Worm (Caenorhabditis elegans) whole organism, mixed stage, embryonic: ENCODE data around the gene F25B5.6.

Experiments
- M03D4.4 ChIP-seq: sonication (generic microtip); optimal IDR thresholded peaks from 2 replicates; lab custom pipeline; 2017; ENCODE audit warnings: mild to moderate bottlenecking, missing genetic modification characterization, missing compliant biosample characterization
- bed-3 ChIP-seq: fragments of 200-800 bp; sonication (Bioruptor generic); optimal IDR thresholded peaks from 3 replicates; lab custom pipeline; 2018; ENCODE audit warnings: mild to moderate bottlenecking, missing genetic modification characterization, moderate library complexity, missing compliant biosample characterization
- blmp-1 ChIP-seq: fragments of 150-350 bp; optimal IDR thresholded peaks from 2 replicates; lab custom pipeline; 2014; ENCODE audit warnings: missing biosample characterization, missing genetic modification characterization
- ceh-39 ChIP-seq: fragments of 150-350 bp; optimal IDR thresholded peaks from 2 replicates; lab custom pipeline; 2014; ENCODE audit warnings: missing biosample characterization, missing genetic modification characterization
- ceh-83 ChIP-seq: fragments of 200-800 bp; sonication (Bioruptor generic); optimal IDR thresholded peaks from 2 replicates; lab custom pipeline; 2018; ENCODE audit warnings: mild to moderate bottlenecking, missing genetic modification characterization, missing compliant biosample characterization
- ces-1 ChIP-seq: fragments of 150-350 bp; optimal IDR thresholded peaks from 2 replicates; lab custom pipeline; 2014; ENCODE audit warnings: missing biosample characterization, missing genetic modification reagents, missing genetic modification characterization
- cnd-1 ChIP-seq: fragments of 200-800 bp; sonication (Bioruptor generic); optimal IDR thresholded peaks from 2 replicates; lab custom pipeline; 2018; ENCODE audit warnings: mild to moderate bottlenecking, missing genetic modification characterization, missing compliant biosample characterization
- drap-1 ChIP-seq: fragments of 200-800 bp; sonication (Bioruptor generic); optimal IDR thresholded peaks from 3 replicates; lab custom pipeline; 2018; ENCODE audit warnings: mild to moderate bottlenecking, missing genetic modification characterization, missing compliant biosample characterization
- elt-1 ChIP-seq: sonication (generic microtip); optimal IDR thresholded peaks from 2 replicates; lab custom pipeline; 2017; ENCODE audit warnings: missing genetic modification characterization, mild to moderate bottlenecking, missing compliant biosample characterization, antibody characterized with exemption, moderate library complexity, borderline replicate concordance; ENCODE audit not compliant: insufficient read depth
- elt-3 ChIP-seq: fragments of 150-350 bp; optimal IDR thresholded peaks from 2 replicates; lab custom pipeline; 2014; ENCODE audit warnings: missing biosample characterization, missing genetic modification characterization
- flh-1 ChIP-seq: fragments of 200-800 bp; sonication (Bioruptor generic); optimal IDR thresholded peaks from 2 replicates; lab custom pipeline; 2018; ENCODE audit warnings: mild to moderate bottlenecking, missing genetic modification characterization, moderate library complexity, missing compliant biosample characterization
- ham-2 ChIP-seq: fragments of 200-800 bp; sonication (Bioruptor generic); optimal IDR thresholded peaks from 2 replicates; lab custom pipeline; 2018; ENCODE audit warnings: mild to moderate bottlenecking, missing genetic modification characterization, missing compliant biosample characterization
- hlh-1 ChIP-seq: fragments of 150-350 bp; optimal IDR thresholded peaks from 2 replicates; lab custom pipeline; 2014; ENCODE audit warnings: missing biosample characterization, missing genetic modification reagents, missing genetic modification characterization
- lin-13 ChIP-seq: fragments of 150-350 bp; optimal IDR thresholded peaks from 2 replicates; lab custom pipeline; 2014; ENCODE audit warnings: missing biosample characterization, missing genetic modification characterization
- lin-32 ChIP-seq: fragments of 200-800 bp; sonication (Bioruptor generic); optimal IDR thresholded peaks from 2 replicates; lab custom pipeline; 2018; ENCODE audit warnings: mild to moderate bottlenecking, missing genetic modification characterization, missing compliant biosample characterization
- lsy-2 ChIP-seq: fragments of 150-350 bp; optimal IDR thresholded peaks from 2 replicates; lab custom pipeline; 2014; ENCODE audit warnings: missing biosample characterization, missing genetic modification characterization
- mab-5 ChIP-seq: fragments of 150-350 bp; optimal IDR thresholded peaks from 2 replicates; lab custom pipeline; 2014; ENCODE audit warnings: missing biosample characterization, missing genetic modification characterization
- mep-1 ChIP-seq: fragments of 150-350 bp; optimal IDR thresholded peaks from 2 replicates; lab custom pipeline; 2017; ENCODE audit warnings: missing biosample characterization, missing genetic modification reagents, missing genetic modification characterization, inconsistent platforms
- mls-2 ChIP-seq: sonication (generic microtip); optimal IDR thresholded peaks from 2 replicates; lab custom pipeline; 2016; ENCODE audit warnings: mild to moderate bottlenecking, missing genetic modification characterization, moderate library complexity, missing compliant biosample characterization
- nhr-12 ChIP-seq: fragments of 150-350 bp; optimal IDR thresholded peaks from 2 replicates; lab custom pipeline; 2014; ENCODE audit warnings: missing biosample characterization, missing genetic modification characterization
- nhr-237 ChIP-seq: fragments of 150-350 bp; optimal IDR thresholded peaks from 2 replicates; lab custom pipeline; 2014; ENCODE audit warnings: missing biosample characterization, missing genetic modification characterization
- nhr-76 ChIP-seq: sonication (generic microtip); optimal IDR thresholded peaks from 2 replicates; lab custom pipeline; 2017; ENCODE audit warnings: missing biosample characterization, missing genetic modification characterization
- pha-4 ChIP-seq: fragments of 150-350 bp; optimal IDR thresholded peaks from 2 replicates; lab custom pipeline; 2018; ENCODE audit warnings: missing biosample characterization, missing genetic modification reagents, missing genetic modification characterization
- sem-2 ChIP-seq: fragments of 200-800 bp; sonication (Bioruptor generic); optimal IDR thresholded peaks from 2 replicates; lab custom pipeline; 2018; ENCODE audit warnings: mild to moderate bottlenecking, missing genetic modification characterization, missing compliant biosample characterization
- snpc-4 ChIP-seq: fragments of 150-350 bp; optimal IDR thresholded peaks from 2 replicates; lab custom pipeline; 2014; ENCODE audit warnings: missing biosample characterization, missing genetic modification characterization
- sptf-1 ChIP-seq: sonication (generic microtip); optimal IDR thresholded peaks from 2 replicates; lab custom pipeline; 2017; ENCODE audit warnings: mild to moderate bottlenecking, missing genetic modification characterization, moderate library complexity, missing compliant biosample characterization
- tbx-8 ChIP-seq: fragments of 200-800 bp; sonication (Bioruptor generic); optimal IDR thresholded peaks from 2 replicates; lab custom pipeline; 2018; ENCODE audit warnings: mild to moderate bottlenecking, missing genetic modification characterization, moderate library complexity, missing compliant biosample characterization
- unc-120 ChIP-seq: sonication (generic microtip); optimal IDR thresholded peaks from 2 replicates; lab custom pipeline; 2017; ENCODE audit warnings: missing genetic modification characterization, missing compliant biosample characterization; ENCODE audit not compliant: poor library complexity, severe bottlenecking
- unc-39 ChIP-seq: fragments of 150-350 bp; optimal IDR thresholded peaks from 2 replicates; lab custom pipeline; 2014; ENCODE audit warnings: missing biosample characterization, missing genetic modification characterization
- unc-62 ChIP-seq: fragments of 150-350 bp; optimal IDR thresholded peaks from 2 replicates; lab custom pipeline; 2014; ENCODE audit warnings: missing biosample characterization, missing genetic modification reagents, missing genetic modification characterization
- ztf-11 ChIP-seq: fragments of 150-350 bp; optimal IDR thresholded peaks from 2 replicates; lab custom pipeline; 2014; ENCODE audit warnings: missing biosample characterization, missing genetic modification characterization

Gene F25B5.6

ce11 chrIII:5988991-5989726 lies 40.6 kb upstream of the F25B5.6 start:
- TF ChIP-seq ham-2, result no peak
- no peak for TF ChIP-seq sptf-1 (tag; lab: Kevin White, UChicago)
- TF ChIP-seq nhr-76 (tag; lab: Kevin White, UChicago), result no peak
- TF ChIP-seq lin-13 (tag; lab: Kevin White, UChicago), result no peak
- TF ChIP-seq unc-120 (tag; lab: Kevin White, UChicago), result no peak
- TF ChIP-seq mls-2 (tag; lab: Kevin White, UChicago), result no peak
- no peak for TF ChIP-seq pha-4 (tag; lab: Kevin White, UChicago)
- no peak for TF ChIP-seq flh-1
- TF ChIP-seq drap-1 (GFP tag; lab: Kevin White, UChicago), result no peak
- no peak for TF ChIP-seq lin-32
- TF ChIP-seq nhr-12, result no peak
- no peak for TF ChIP-seq M03D4.4 (tag; lab: Kevin White, UChicago)
- TF ChIP-seq unc-62, result peak; percentile 71
- TF ChIP-seq tbx-8 (GFP tag; lab: Kevin White, UChicago), result no peak
- TF ChIP-seq mab-5 (tag; lab: Kevin White, UChicago), result no peak
- TF ChIP-seq ceh-39 (tag; lab: Kevin White, UChicago), result no peak
- peak; percentile 35 for TF ChIP-seq hlh-1
- TF ChIP-seq ces-1, result peak; percentile 22
- TF ChIP-seq ztf-11 (tag; lab: Kevin White, UChicago), result no peak
- TF ChIP-seq sem-2, result no peak
- no peak for TF ChIP-seq lsy-2 (tag; lab: Kevin White, UChicago)
- TF ChIP-seq elt-1, result no peak
- TF ChIP-seq nhr-237, result no peak
- TF ChIP-seq unc-39 (tag; lab: Kevin White, UChicago), result no peak
- TF ChIP-seq mep-1 (tag; lab: Kevin White, UChicago), result no peak
- TF ChIP-seq elt-3, result no peak
- TF ChIP-seq, all 35 proteins: peak for 3

- TF ChIP-seq unc-39 (tag; lab: Kevin White, UChicago) (no peak), ceh-83 (GFP tag; lab: Kevin White, UChicago) (peak; percentile 41), lin-13 (tag; lab: Kevin White, UChicago) (no peak)
Observed at ce11 chrIII:5988461-5988860, 39.9 kb upstream of the F25B5.6 start.

DNA sequence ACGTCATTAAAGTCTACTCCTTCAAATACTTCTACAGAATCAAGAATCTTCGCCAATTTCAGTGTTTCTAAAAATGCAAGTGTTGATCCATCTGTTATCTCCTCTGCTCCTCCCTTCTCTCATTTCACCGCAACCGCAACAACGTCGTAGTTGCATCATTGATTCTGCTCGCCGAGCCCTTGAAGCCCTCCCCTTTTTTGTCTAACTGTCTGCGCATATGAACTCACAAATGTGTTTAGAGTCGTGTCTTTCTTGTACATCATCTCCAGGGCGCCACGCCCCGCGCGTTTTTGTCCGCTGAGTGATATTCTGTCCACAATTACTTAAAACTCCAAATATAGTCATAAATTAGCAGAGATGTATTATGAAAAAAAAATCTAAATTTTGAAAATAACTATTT lies 39.5 kb upstream of the F25B5.6 start:
- TF ChIP-seq sptf-1 (tag; lab: Kevin White, UChicago), result no peak
- TF ChIP-seq unc-120 (tag; lab: Kevin White, UChicago), result peak; percentile 37
- TF ChIP-seq lsy-2 (tag; lab: Kevin White, UChicago), result no peak
- no peak for TF ChIP-seq ham-2
- no peak for TF ChIP-seq bed-3 (GFP tag; lab: Kevin White, UChicago)
- TF ChIP-seq blmp-1 (tag; lab: Kevin White, UChicago), result no peak
- TF ChIP-seq cnd-1 (tag; lab: Kevin White, UChicago), result no peak
- TF ChIP-seq ztf-11 (tag; lab: Kevin White, UChicago), result no peak
- no peak for TF ChIP-seq snpc-4 (tag; lab: Kevin White, UChicago)
- peak; percentile 76 for TF ChIP-seq ces-1
- TF ChIP-seq mls-2 (tag; lab: Kevin White, UChicago), result no peak
- TF ChIP-seq lin-32, result no peak
- TF ChIP-seq tbx-8 (GFP tag; lab: Kevin White, UChicago), result no peak
- TF ChIP-seq mep-1 (tag; lab: Kevin White, UChicago), result peak; percentile 38
- no peak for TF ChIP-seq unc-62
- TF ChIP-seq lin-13 (tag; lab: Kevin White, UChicago), result no peak
- no peak for TF ChIP-seq M03D4.4 (tag; lab: Kevin White, UChicago)

DNA sequence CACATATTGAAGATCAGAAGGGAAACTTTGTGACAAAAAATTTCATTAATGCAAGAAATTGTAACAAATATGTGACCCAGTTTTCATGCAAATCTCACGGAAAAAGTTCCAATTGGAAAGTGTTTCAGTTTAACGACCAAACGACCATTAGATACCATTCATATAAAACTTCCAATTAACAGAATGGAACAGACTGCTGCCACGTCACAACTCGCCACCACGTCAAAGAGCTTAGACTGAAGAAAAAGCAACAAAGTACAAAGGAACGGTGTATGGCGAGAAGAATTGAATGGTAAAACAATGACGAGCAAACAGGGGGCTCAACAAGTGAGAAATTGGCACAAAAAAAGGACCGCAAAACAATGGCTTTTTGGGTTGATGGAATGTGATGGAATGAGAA lies 36.8 kb upstream of the F25B5.6 start, which contains the start of gene T04C9.3:
Gene T04C9.3 (plus strand): TSS at position 301 of the 400 bp plus-strand sequence.
- TF ChIP-seq bed-3 (GFP tag; lab: Kevin White, UChicago), result no peak
- no peak for TF ChIP-seq tbx-8 (GFP tag; lab: Kevin White, UChicago)
- TF ChIP-seq M03D4.4 (tag; lab: Kevin White, UChicago), result no peak
- no peak for TF ChIP-seq hlh-1
- no peak for TF ChIP-seq lsy-2 (tag; lab: Kevin White, UChicago)
- TF ChIP-seq, all 35 proteins: peak for 0
